Fruit fly (Drosophila melanogaster): Measurements from ENCODE around the gene CG12971.

Gene CG12971

dm6 chr3L:21321807-21322503, 34.3 kb downstream of the CG12971 start (continued):
- TF ChIP-seq sima (GFP tag; optimal IDR thresholded peaks at IDR 0.05) (no peak), chn (GFP tag; optimal IDR thresholded peaks at IDR 0.05) (no peak), cwo (GFP tag; optimal IDR thresholded peaks at IDR 0.05) (peak; percentile 24), Deaf1 (tag; optimal IDR thresholded peaks at IDR 0.05) (peak; percentile 95), CG13123 (GFP tag; optimal IDR thresholded peaks at IDR 0.05) (no peak), CG7839 (tag; optimal IDR thresholded peaks at IDR 0.05) (peak; percentile 49), CG8765 (GFP tag; IDR thresholded peaks at IDR 0.05) (no peak), CG15514 (GFP tag; optimal IDR thresholded peaks at IDR 0.05) (peak; percentile 49), gcm (GFP tag; optimal IDR thresholded peaks at IDR 0.05) (no peak), CG18599 (GFP tag; optimal IDR thresholded peaks at IDR 0.05) (peak; percentile 82), Dek (tag; optimal IDR thresholded peaks at IDR 0.05) (peak; percentile 44), crol (GFP tag; IDR thresholded peaks at IDR 0.05) (0 out of 2 replicates have a peak, but pooled peaks have one; percentile 8), lilli (GFP tag; optimal IDR thresholded peaks at IDR 0.05) (peak; percentile 37), CG4820 (GFP tag; optimal IDR thresholded peaks at IDR 0.05) (no peak), CG2678 (tag; optimal IDR thresholded peaks at IDR 0.05) (peak; percentile 79), sens (GFP tag) (peak; percentile 70), zfh2 (GFP tag; optimal IDR thresholded peaks at IDR 0.05) (no peak), tx (GFP tag; optimal IDR thresholded peaks at IDR 0.05) (no peak), CG3995 (GFP tag; optimal IDR thresholded peaks at IDR 0.05) (no peak), CG8924 (tag; optimal IDR thresholded peaks at IDR 0.05) (peak; percentile 19), Fer1 (GFP tag; optimal IDR thresholded peaks at IDR 0.05) (peak; percentile 78), Gsc (GFP tag; IDR thresholded peaks at IDR 0.05) (no peak), D19A (tag; optimal IDR thresholded peaks at IDR 0.05) (peak; percentile 6), CG11093 (GFP tag; IDR thresholded peaks at IDR 0.05) (no peak), ab (GFP tag; optimal IDR thresholded peaks at IDR 0.05) (no peak), croc (GFP tag; conservative IDR thresholded peaks at IDR 0.05) (no peak), Hsf (GFP tag; optimal IDR thresholded peaks at IDR 0.05) (peak; percentile 0), lov (optimal IDR thresholded peaks at IDR 0.05) (no peak), lov (GFP tag; IDR thresholded peaks at IDR 0.05) (no peak), CG9727 (GFP tag; optimal IDR thresholded peaks at IDR 0.05) (peak; percentile 20), Hr51 (GFP tag; optimal IDR thresholded peaks at IDR 0.05) (peak in 1 of 2 experiments; percentile 51), HLH54F (GFP tag; optimal IDR thresholded peaks at IDR 0.05) (peak; percentile 7), CG6765 (GFP tag; optimal IDR thresholded peaks at IDR 0.05) (peak; percentile 49), CG17385 (GFP tag; optimal IDR thresholded peaks at IDR 0.05) (peak; percentile 30), CG17328 (GFP tag; IDR thresholded peaks at IDR 0.05) (no peak), B-H2 (GFP tag; optimal IDR thresholded peaks at IDR 0.05) (peak; percentile 4), CG14014 (GFP tag; IDR thresholded peaks at IDR 0.05) (peak; percentile 39; the same call in 1 of the 2 replicates), CG10267 (tag; optimal IDR thresholded peaks at IDR 0.05) (peak; percentile 26), NfI (GFP tag; optimal IDR thresholded peaks at IDR 0.05) (peak; percentile 57), fd3F (GFP tag; optimal IDR thresholded peaks at IDR 0.05) (peak; percentile 28), sug (tag; optimal IDR thresholded peaks at IDR 0.05) (peak; percentile 41), da (GFP tag; optimal IDR thresholded peaks at IDR 0.05) (no peak), fu2 (GFP tag; optimal IDR thresholded peaks at IDR 0.05) (peak; percentile 14), row (GFP tag; IDR thresholded peaks at IDR 0.05) (peak; percentile 48; the same call in 2 of the 3 replicates), dmrt99B (tag; optimal IDR thresholded peaks at IDR 0.05) (peak; percentile 56), cad (GFP tag; optimal IDR thresholded peaks at IDR 0.05) (no peak), jing (GFP tag; optimal IDR thresholded peaks at IDR 0.05) (no peak), CG3281 (GFP tag; optimal IDR thresholded peaks at IDR 0.05) (peak; percentile 70), CG12769 (tag; optimal IDR thresholded peaks at IDR 0.05) (peak; percentile 49), tin (GFP tag; optimal IDR thresholded peaks at IDR 0.05) (no peak)
